Worm (Caenorhabditis elegans): ENCODE data around the gene glr-7.

The glr-7 gene

DNA sequence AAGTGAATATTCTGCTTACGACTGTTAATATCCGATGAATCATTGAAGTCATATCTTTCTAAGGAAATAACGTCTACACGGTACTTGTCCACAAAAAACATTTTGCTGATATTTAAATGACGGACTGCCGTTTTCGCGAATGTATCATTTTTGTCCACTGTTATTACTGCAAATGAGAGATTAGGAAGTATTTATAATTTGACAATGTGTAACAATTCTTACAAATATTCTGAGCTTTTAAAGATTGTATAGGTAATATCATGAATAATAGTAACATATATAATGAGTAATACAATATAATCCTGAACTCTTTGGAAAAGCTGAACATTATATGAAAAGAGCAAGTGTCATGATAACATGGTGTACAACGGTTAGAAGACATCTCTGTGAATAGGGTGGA, at the start of gene glr-7:
TSS of gene glr-7 (minus strand) at position 101 of the 400 bp plus-strand sequence.
- TF ChIP-seq lir-3 (tag; optimal IDR thresholded peaks at IDR 0.05; ENCODE audit: poor library complexity) (no peak), nhr-90 (tag; optimal IDR thresholded peaks at IDR 0.05; ENCODE audit: poor library complexity) (no peak), ceh-63 (GFP tag; optimal IDR thresholded peaks at IDR 0.05) (no peak), snpc-4 (tag; optimal IDR thresholded peaks at IDR 0.05) (no peak), fkh-4 (tag; optimal IDR thresholded peaks at IDR 0.05; ENCODE audit: borderline replicate concordance) (no peak)

ce11 chrX:2464064-2464463, 44.4 kb upstream of the glr-7 start:
- TF ChIP-seq unc-62 (GFP tag; optimal IDR thresholded peaks at IDR 0.05) (no peak), sup-37 (GFP tag; optimal IDR thresholded peaks at IDR 0.05) (no peak), ceh-82 (tag; optimal IDR thresholded peaks at IDR 0.05) (no peak), egl-13 (tag; optimal IDR thresholded peaks at IDR 0.05) (no peak), nhr-77 (tag; optimal IDR thresholded peaks at IDR 0.05) (no peak), C16A3.4 (tag; optimal IDR thresholded peaks at IDR 0.05) (no peak), unc-130 (tag; optimal IDR thresholded peaks at IDR 0.05) (no peak), pag-3 (tag; optimal IDR thresholded peaks at IDR 0.05; ENCODE audit: borderline replicate concordance, insufficient read depth) (no peak), hlh-4 (tag; optimal IDR thresholded peaks at IDR 0.05) (no peak), tbx-2 (tag; optimal IDR thresholded peaks at IDR 0.05) (no peak), unc-30 (tag; optimal IDR thresholded peaks at IDR 0.05) (no peak), nhr-71 (tag; optimal IDR thresholded peaks at IDR 0.05) (peak; percentile 59), lin-39 (tag; optimal IDR thresholded peaks at IDR 0.05) (no peak), C34B4.2 (tag; optimal IDR thresholded peaks at IDR 0.05) (no peak), jun-1 (tag; optimal IDR thresholded peaks at IDR 0.05) (no peak), mef-2 (tag; optimal IDR thresholded peaks at IDR 0.05) (no peak), nhr-90 (tag; optimal IDR thresholded peaks at IDR 0.05; ENCODE audit: poor library complexity) (no peak), skn-1 (tag; optimal IDR thresholded peaks at IDR 0.05) (no peak), ama-1 (optimal IDR thresholded peaks at IDR 0.05) (no peak), ets-5 (GFP tag; IDR thresholded peaks at IDR 0.05) (no peak), zag-1 (tag; optimal IDR thresholded peaks at IDR 0.05) (no peak), vab-15 (tag; optimal IDR thresholded peaks at IDR 0.05) (no peak), fkh-10 (GFP tag; optimal IDR thresholded peaks at IDR 0.05) (no peak), lsy-2 (tag; optimal IDR thresholded peaks at IDR 0.05) (no peak), nhr-19 (GFP tag; conservative IDR thresholded peaks at IDR 0.05) (no peak), nhr-11 (tag; optimal IDR thresholded peaks at IDR 0.05) (no peak), ceh-88 (GFP tag; IDR thresholded peaks at IDR 0.05) (peak; percentile 36; the same call in 1 of the 2 replicates), pqm-1 (tag; optimal IDR thresholded peaks at IDR 0.05) (no peak), blmp-1 (tag; optimal IDR thresholded peaks at IDR 0.05) (no peak), nhr-12 (tag; optimal IDR thresholded peaks at IDR 0.05) (no peak), egl-27 (tag; optimal IDR thresholded peaks at IDR 0.05) (no peak), nhr-85 (tag) (no peak), nhr-28 (tag; optimal IDR thresholded peaks at IDR 0.05) (no peak), efl-1 (optimal IDR thresholded peaks at IDR 0.05) (no peak), efl-1 (GFP tag; optimal IDR thresholded peaks at IDR 0.05 in 1 of 2) (no peak), grh-1 (GFP tag; IDR thresholded peaks at IDR 0.05) (no peak), pax-3 (tag; optimal IDR thresholded peaks at IDR 0.05) (no peak), F16B12.6 (tag; optimal IDR thresholded peaks at IDR 0.05) (no peak), aly-2 (tag; optimal IDR thresholded peaks at IDR 0.05) (no peak), xbp-1 (tag; optimal IDR thresholded peaks at IDR 0.05) (peak; percentile 1), sox-4 (tag; optimal IDR thresholded peaks at IDR 0.05) (no peak), ces-1 (GFP tag; optimal IDR thresholded peaks at IDR 0.05) (no peak), lin-15B (tag; optimal IDR thresholded peaks at IDR 0.05) (no peak), lin-13 (GFP tag; optimal IDR thresholded peaks at IDR 0.05) (no peak), mep-1 (tag; optimal IDR thresholded peaks at IDR 0.05) (no peak), ceh-8 (GFP tag; optimal IDR thresholded peaks at IDR 0.05) (peak; percentile 79), nhr-84 (tag; optimal IDR thresholded peaks at IDR 0.05) (no peak), mab-9 (GFP tag; IDR thresholded peaks at IDR 0.05) (no peak), fkh-8 (tag; optimal IDR thresholded peaks at IDR 0.05) (no peak), fkh-4 (tag; optimal IDR thresholded peaks at IDR 0.05; ENCODE audit: borderline replicate concordance) (no peak)

Data from whole organism, L1 larva.